Fruit fly (Drosophila melanogaster) whole organism, embryonic: ENCODE results near the gene PK2-R2.

Source experiments
- Asciz ChIP-seq: fragments of 200-800 bp; sonication (Bioruptor generic); optimal IDR thresholded peaks from 2 replicates; lab custom pipeline; 2017; ENCODE audit warnings: missing biosample characterization, mild to moderate bottlenecking, missing genetic modification characterization, missing genetic modification reagents
- Atf3 ChIP-seq: fragments of 200-800 bp; sonication (Bioruptor generic); optimal IDR thresholded peaks from 3 replicates; lab custom pipeline; 2016; ENCODE audit warnings: missing biosample characterization, missing genetic modification characterization
- CG10431 ChIP-seq: fragments of 200-800 bp; sonication (Bioruptor generic); optimal IDR thresholded peaks from 3 replicates; lab custom pipeline; 2018; ENCODE audit warnings: missing biosample characterization, mild to moderate bottlenecking, missing genetic modification characterization
- CG12744 ChIP-seq: fragments of 200-800 bp; sonication (Bioruptor generic); optimal IDR thresholded peaks from 2 replicates; lab custom pipeline; 2016; ENCODE audit warnings: missing biosample characterization, missing genetic modification characterization
- CG13424 ChIP-seq: fragments of 200-800 bp; sonication (Bioruptor generic); optimal IDR thresholded peaks from 2 replicates; lab custom pipeline; 2019; ENCODE audit warnings: missing biosample characterization, mild to moderate bottlenecking, missing genetic modification characterization, moderate library complexity
- CG13624 ChIP-seq: fragments of 200-800 bp; sonication (Bioruptor generic); optimal IDR thresholded peaks from 2 replicates; lab custom pipeline; 2016; ENCODE audit warnings: missing biosample characterization, missing genetic modification characterization
- CG16813 ChIP-seq: fragments of 200-800 bp; sonication (Bioruptor generic); IDR thresholded peaks from 3 replicates; pipeline ENCODE4 v1.3.6; 2022; ENCODE audit warnings: missing biosample characterization, missing genetic modification characterization; ENCODE audit not compliant: partially characterized antibody
- CG17829 ChIP-seq: fragments of 200-800 bp; optimal IDR thresholded peaks from 2 replicates; lab custom pipeline; 2019; ENCODE audit warnings: missing biosample characterization, mild to moderate bottlenecking, missing genetic modification characterization, moderate library complexity
- CG30431 ChIP-seq: fragments of 200-800 bp; sonication (Bioruptor generic); optimal IDR thresholded peaks from 2 replicates; lab custom pipeline; 2017; ENCODE audit warnings: missing biosample characterization, missing genetic modification characterization
- CG3726 ChIP-seq: fragments of 200-800 bp; sonication (Bioruptor generic); IDR thresholded peaks from 3 replicates; pipeline ENCODE4, ENCODE4 v1.3.6; 2022; ENCODE audit warnings: missing biosample characterization, missing genetic modification characterization
- CG3838 ChIP-seq: fragments of 200-800 bp; sonication (Bioruptor generic); optimal IDR thresholded peaks from 3 replicates; lab custom pipeline; 2016; ENCODE audit warnings: missing biosample characterization, missing genetic modification characterization
- CG4707 ChIP-seq: fragments of 200-800 bp; sonication (Bioruptor generic); optimal IDR thresholded peaks from 2 replicates; lab custom pipeline; 2018; ENCODE audit warnings: missing biosample characterization, mild to moderate bottlenecking, missing genetic modification characterization, moderate library complexity
- CG7928 ChIP-seq: fragments of 200-800 bp; sonication (Bioruptor generic); optimal IDR thresholded peaks from 2 replicates; lab custom pipeline; 2017; ENCODE audit warnings: missing biosample characterization, mild to moderate bottlenecking, missing genetic modification characterization
- CG7987 ChIP-seq: fragments of 200-800 bp; sonication (Bioruptor generic); optimal IDR thresholded peaks from 2 replicates; lab custom pipeline; 2018; ENCODE audit warnings: missing biosample characterization, mild to moderate bottlenecking, missing genetic modification characterization, moderate library complexity
- CG8478 ChIP-seq: fragments of >200 bp; optimal IDR thresholded peaks from 2 replicates; lab custom pipeline; 2018
- D19B ChIP-seq: fragments of 200-800 bp; sonication (Bioruptor generic); optimal IDR thresholded peaks from 2 replicates; lab custom pipeline; 2017; ENCODE audit warnings: missing biosample characterization, mild to moderate bottlenecking, missing genetic modification characterization
- Dref ChIP-seq: fragments of 200-800 bp; sonication (Bioruptor generic); IDR thresholded peaks from 2 replicates; pipeline ENCODE4 v1.3.6; 2022; ENCODE audit warnings: missing biosample characterization, missing genetic modification characterization
- E2f2 ChIP-seq: fragments of 200-800 bp; sonication (Bioruptor generic); IDR thresholded peaks from 2 replicates; pipeline ENCODE4 v1.3.6; 2022; ENCODE audit warnings: missing biosample characterization, missing genetic modification characterization
- Elba2 ChIP-seq: fragments of 200-800 bp; sonication (Bioruptor generic); optimal IDR thresholded peaks from 3 replicates; lab custom pipeline; 2016; ENCODE audit warnings: missing biosample characterization, missing genetic modification characterization
- Fer2 ChIP-seq: fragments of 200-800 bp; sonication (Bioruptor generic); optimal IDR thresholded peaks from 2 replicates; lab custom pipeline; 2018; ENCODE audit warnings: missing biosample characterization, mild to moderate bottlenecking, missing genetic modification characterization, moderate library complexity
- Hr78 ChIP-seq, 2 experiments: fragments of 200-800 bp in 1 of 2; fragments of >200 bp in 1 of 2; sonication (Bioruptor generic) in 1 of 2; optimal IDR thresholded peaks; 2 replicates each; lab custom pipeline; 2017 to 2019; ENCODE audit warnings: missing biosample characterization in 2 of 2, missing genetic modification characterization in 2 of 2, mild to moderate bottlenecking in 1 of 2, moderate library complexity in 1 of 2
- Kr ChIP-seq: fragments of 200-800 bp; sonication (Bioruptor generic); optimal IDR thresholded peaks from 2 replicates; lab custom pipeline; 2017; ENCODE audit warnings: missing biosample characterization, mild to moderate bottlenecking, missing genetic modification characterization
- Lim3 ChIP-seq: fragments of 200-800 bp; sonication (Bioruptor generic); IDR thresholded peaks from 2 replicates; pipeline ENCODE4 v1.3.6; 2022; ENCODE audit warnings: missing biosample characterization, missing genetic modification characterization
- Med ChIP-seq: fragments of 200-800 bp; sonication (Bioruptor generic); peaks from one replicate; lab custom pipeline; 2016; ENCODE audit warnings: missing biosample characterization, missing genetic modification characterization, mild to moderate bottlenecking, inconsistent platforms, moderate library complexity
- Poxn ChIP-seq: fragments of 200-800 bp; sonication (Bioruptor generic); IDR thresholded peaks from 2 replicates; pipeline ENCODE4 v1.3.6; 2022; ENCODE audit warnings: missing biosample characterization, missing genetic modification characterization
- Scr ChIP-seq: fragments of 200-800 bp; sonication (Bioruptor generic); IDR thresholded peaks from 2 replicates; pipeline ENCODE4 v1.3.6; 2022; ENCODE audit warnings: missing biosample characterization, missing genetic modification characterization; ENCODE audit not compliant: partially characterized antibody
- Six4 ChIP-seq: fragments of 200-800 bp; sonication (Bioruptor generic); optimal IDR thresholded peaks from 2 replicates; lab custom pipeline; 2016; ENCODE audit warnings: missing biosample characterization, missing genetic modification characterization
- Sox102F ChIP-seq: fragments of 200-800 bp; sonication (Bioruptor generic); optimal IDR thresholded peaks from 2 replicates; lab custom pipeline; 2018; ENCODE audit warnings: missing biosample characterization, mild to moderate bottlenecking, missing genetic modification characterization, moderate library complexity
- Spps ChIP-seq: fragments of 200-800 bp; sonication (Bioruptor generic); optimal IDR thresholded peaks from 2 replicates; lab custom pipeline; 2018; ENCODE audit warnings: missing biosample characterization, mild to moderate bottlenecking, missing genetic modification characterization
- abd-A ChIP-seq: fragments of 200-800 bp; sonication (Bioruptor generic); optimal IDR thresholded peaks from 3 replicates; lab custom pipeline; 2019; ENCODE audit warnings: missing biosample characterization, mild to moderate bottlenecking, missing genetic modification characterization, moderate library complexity
- az2 ChIP-seq: fragments of 200-800 bp; sonication (Bioruptor generic); optimal IDR thresholded peaks from 3 replicates; lab custom pipeline; 2016; ENCODE audit warnings: missing biosample characterization, missing genetic modification characterization
- btn ChIP-seq: fragments of 200-800 bp; sonication (Bioruptor generic); optimal IDR thresholded peaks from 2 replicates; lab custom pipeline; 2016; ENCODE audit warnings: missing biosample characterization, missing genetic modification characterization
- cas ChIP-seq: fragments of 200-800 bp; sonication (Bioruptor generic); IDR thresholded peaks from 2 replicates; pipeline ENCODE4 v1.3.6; 2022; ENCODE audit warnings: missing biosample characterization, missing genetic modification characterization
- ci ChIP-seq: fragments of 200-800 bp; sonication (Bioruptor generic); IDR thresholded peaks from 3 replicates; pipeline ENCODE4 v1.3.6; 2022; ENCODE audit warnings: missing biosample characterization, missing genetic modification characterization
- crol ChIP-seq: fragments of 200-800 bp; sonication (Bioruptor generic); IDR thresholded peaks from 2 replicates; pipeline ENCODE4 v1.3.6; 2022; ENCODE audit warnings: missing biosample characterization, missing genetic modification characterization
- dm ChIP-seq: fragments of 200-800 bp; sonication (Bioruptor generic); optimal IDR thresholded peaks from 3 replicates; lab custom pipeline; 2016; ENCODE audit warnings: missing biosample characterization, missing genetic modification characterization
- fru ChIP-seq: fragments of >200 bp; optimal IDR thresholded peaks from 2 replicates; lab custom pipeline; 2017
- grn ChIP-seq: fragments of 200-800 bp; sonication (Bioruptor generic); optimal IDR thresholded peaks from 3 replicates; lab custom pipeline; 2017; ENCODE audit warnings: missing biosample characterization, missing genetic modification characterization
- gsb ChIP-seq: fragments of 200-800 bp; sonication (Bioruptor generic); IDR thresholded peaks from 2 replicates; pipeline ENCODE4 v1.3.6; 2022; ENCODE audit warnings: missing biosample characterization, missing genetic modification characterization
- hkb ChIP-seq, 2 experiments: fragments of 200-800 bp in 1 of 2; fragments of >200 bp in 1 of 2; sonication (Bioruptor generic) in 1 of 2; IDR thresholded peaks in 1 of 2; optimal IDR thresholded peaks in 1 of 2; 2 replicates each; pipeline versions ENCODE4 v1.3.6 to Lab custom; 2017 to 2022; ENCODE audit warnings: missing biosample characterization in 1 of 2, missing genetic modification characterization in 1 of 2
- oc ChIP-seq: fragments of 200-800 bp; sonication (Bioruptor generic); optimal IDR thresholded peaks from 2 replicates; lab custom pipeline; 2018; ENCODE audit warnings: missing biosample characterization, mild to moderate bottlenecking, missing genetic modification characterization, moderate library complexity
- prd ChIP-seq, 3 experiments: fragments of >200 bp in 2 of 3; fragments of 200-800 bp in 1 of 3; sonication (Bioruptor generic) in 1 of 3; optimal IDR thresholded peaks in 2 of 3; IDR thresholded peaks in 1 of 3; 2 replicates in 2 of 3; 3 replicates in 1 of 3; pipeline versions ENCODE4 v1.3.6 to Lab custom; 2017 to 2022; ENCODE audit warnings: missing biosample characterization in 1 of 3, missing genetic modification characterization in 1 of 3
- sc ChIP-seq, 3 experiments: fragments of >200 bp in 2 of 3; fragments of 200-800 bp in 1 of 3; sonication (Bioruptor generic) in 1 of 3; optimal IDR thresholded peaks; 2 replicates in 2 of 3; 3 replicates in 1 of 3; lab custom pipeline; 2017; ENCODE audit warnings: mild to moderate bottlenecking in 1 of 3, missing biosample characterization in 1 of 3, missing genetic modification characterization in 1 of 3, missing genetic modification reagents in 1 of 3
- sens ChIP-seq: fragments of 200-800 bp; sonication (Bioruptor generic); peaks from one replicate; lab custom pipeline; 2016; ENCODE audit warnings: missing biosample characterization, missing genetic modification characterization
- sim ChIP-seq: fragments of 200-800 bp; sonication (Bioruptor generic); IDR thresholded peaks from 2 replicates; pipeline ENCODE4 v1.3.6; 2022; ENCODE audit warnings: missing biosample characterization, missing genetic modification characterization
- stc ChIP-seq: fragments of 200-800 bp; sonication (Bioruptor generic); IDR thresholded peaks from 2 replicates; pipeline ENCODE4 v1.3.6; 2022; ENCODE audit warnings: missing biosample characterization, missing genetic modification characterization
- stwl ChIP-seq: fragments of 200-800 bp; sonication (Bioruptor generic); optimal IDR thresholded peaks from 3 replicates; lab custom pipeline; 2018; ENCODE audit warnings: missing biosample characterization, mild to moderate bottlenecking, missing genetic modification characterization, moderate library complexity
- sug ChIP-seq: fragments of 200-800 bp; optimal IDR thresholded peaks from 2 replicates; lab custom pipeline; 2019; ENCODE audit warnings: missing biosample characterization, mild to moderate bottlenecking, missing genetic modification characterization, moderate library complexity
- wdn ChIP-seq: fragments of 200-800 bp; sonication (Bioruptor generic); IDR thresholded peaks from 2 replicates; pipeline ENCODE4 v1.3.6; 2022; ENCODE audit warnings: missing biosample characterization, missing genetic modification characterization
- zen ChIP-seq: fragments of 200-800 bp; sonication (Bioruptor generic); optimal IDR thresholded peaks from 3 replicates; lab custom pipeline; 2018; ENCODE audit warnings: missing biosample characterization, mild to moderate bottlenecking, missing genetic modification characterization, moderate library complexity

PK2-R2 gene

DNA sequence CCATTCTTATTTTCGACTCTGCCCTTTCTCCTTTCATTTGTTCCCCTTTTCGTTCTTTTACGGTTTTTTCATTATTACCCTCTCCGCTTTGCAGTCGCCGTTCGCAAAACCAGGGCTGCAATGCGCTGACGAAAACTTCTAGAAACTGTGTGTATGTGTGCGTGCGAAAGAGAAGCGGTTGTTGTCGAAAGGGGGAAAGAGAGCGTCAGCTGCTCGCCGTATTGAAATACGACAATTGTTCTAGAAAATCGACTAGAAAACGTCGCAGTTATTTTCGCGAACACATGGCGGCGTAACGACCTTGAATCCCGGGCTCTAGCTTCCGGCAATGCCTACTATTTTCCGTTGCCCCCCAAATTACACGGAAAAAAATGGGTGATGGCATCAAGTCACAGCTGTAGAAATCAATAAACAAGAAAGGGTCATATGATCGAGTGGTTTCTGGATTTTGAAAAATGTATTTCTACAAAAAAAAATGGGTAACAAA, 48.7 kb upstream of the PK2-R2 start (continued):
- TF ChIP-seq E2f2 (GFP tag; lab: Robert Waterston, UW) (no peak), cas (GFP tag; lab: Robert Waterston, UW) (no peak), D19B (GFP tag; lab: Kevin White, UChicago) (peak; percentile 6), gsb (no peak), zen (tag; lab: Kevin White, UChicago) (no peak), Spps (tag; lab: Kevin White, UChicago) (no peak), CG7928 (GFP tag; lab: Kevin White, UChicago) (peak; percentile 97), CG4707 (GFP tag; lab: Kevin White, UChicago) (no peak), Asciz (GFP tag; lab: Kevin White, UChicago) (no peak), hkb (optimal IDR thresholded peaks at IDR 0.05; lab: Kevin White, UChicago) (no peak), hkb (GFP tag; IDR thresholded peaks at IDR 0.05; lab: Robert Waterston, UW) (0 out of 2 replicates have a peak, but pooled peaks have one; percentile 6), Lim3 (GFP tag; lab: Robert Waterston, UW) (no peak), CG8478 (lab: Kevin White, UChicago) (peak; percentile 40), CG10431 (no peak), oc (tag; lab: Kevin White, UChicago) (no peak), CG7987 (GFP tag; lab: Kevin White, UChicago) (peak; percentile 1), Sox102F (GFP tag; lab: Kevin White, UChicago) (no peak), CG3726 (GFP tag; lab: Robert Waterston, UW) (no peak), dm (GFP tag; lab: Kevin White, UChicago) (no peak), fru (no peak), Dref (GFP tag; lab: Robert Waterston, UW) (no peak), stwl (tag; lab: Kevin White, UChicago) (peak; percentile 7), CG16813 (GFP tag; lab: Robert Waterston, UW) (0 out of 3 replicates have a peak, but pooled peaks have one; percentile 30), Kr (GFP tag; lab: Kevin White, UChicago) (no peak), Atf3 (GFP tag; lab: Kevin White, UChicago) (no peak), Fer2 (tag; lab: Kevin White, UChicago) (no peak), sim (GFP tag; lab: Robert Waterston, UW) (no peak), CG17829 (peak; percentile 8), Six4 (GFP tag; lab: Kevin White, UChicago) (peak; percentile 5), sug (tag; lab: Kevin White, UChicago) (no peak), CG3838 (GFP tag; lab: Kevin White, UChicago) (no peak), CG30431 (GFP tag; lab: Kevin White, UChicago) (no peak), wdn (GFP tag; lab: Robert Waterston, UW) (no peak), crol (peak; percentile 46; the same call in 1 of the 2 replicates), btn (no peak), Hr78 (GFP tag; optimal IDR thresholded peaks at IDR 0.05; lab: Kevin White, UChicago) (no peak), Med (peak; percentile 92), CG13624 (GFP tag; lab: Kevin White, UChicago) (peak; percentile 26), CG13424 (tag; lab: Kevin White, UChicago) (no peak), sens (GFP tag; lab: Kevin White, UChicago) (no peak), prd (optimal IDR thresholded peaks at IDR 0.05; lab: Kevin White, UChicago) (no peak), prd (GFP tag; IDR thresholded peaks at IDR 0.05; lab: Robert Waterston, UW) (peak; percentile 29; the same call in 1 of the 3 replicates), grn (GFP tag; lab: Kevin White, UChicago) (no peak), Poxn (GFP tag; lab: Robert Waterston, UW) (no peak), abd-A (tag; lab: Kevin White, UChicago) (no peak), stc (GFP tag; lab: Robert Waterston, UW) (no peak), az2 (no peak), ci (GFP tag; lab: Robert Waterston, UW) (0 out of 3 replicates have a peak, but pooled peaks have one; percentile 27), Elba2 (no peak), CG12744 (GFP tag; lab: Kevin White, UChicago) (no peak), Scr (no peak), sc (optimal IDR thresholded peaks at IDR 0.05; lab: Kevin White, UChicago) (no peak), sc (GFP tag; optimal IDR thresholded peaks at IDR 0.05; lab: Kevin White, UChicago) (no peak)
